Fruit fly (Drosophila melanogaster): ENCODE measurements around the gene Nemp.

The Nemp gene

dm6 chrX:16688106-16688459, 33.3 kb upstream of the Nemp start (continued):
- peak; percentile 74 for TF ChIP-seq pros (GFP tag; optimal IDR thresholded peaks at IDR 0.05)
- TF ChIP-seq br (optimal IDR thresholded peaks at IDR 0.05) = no peak

DNA sequence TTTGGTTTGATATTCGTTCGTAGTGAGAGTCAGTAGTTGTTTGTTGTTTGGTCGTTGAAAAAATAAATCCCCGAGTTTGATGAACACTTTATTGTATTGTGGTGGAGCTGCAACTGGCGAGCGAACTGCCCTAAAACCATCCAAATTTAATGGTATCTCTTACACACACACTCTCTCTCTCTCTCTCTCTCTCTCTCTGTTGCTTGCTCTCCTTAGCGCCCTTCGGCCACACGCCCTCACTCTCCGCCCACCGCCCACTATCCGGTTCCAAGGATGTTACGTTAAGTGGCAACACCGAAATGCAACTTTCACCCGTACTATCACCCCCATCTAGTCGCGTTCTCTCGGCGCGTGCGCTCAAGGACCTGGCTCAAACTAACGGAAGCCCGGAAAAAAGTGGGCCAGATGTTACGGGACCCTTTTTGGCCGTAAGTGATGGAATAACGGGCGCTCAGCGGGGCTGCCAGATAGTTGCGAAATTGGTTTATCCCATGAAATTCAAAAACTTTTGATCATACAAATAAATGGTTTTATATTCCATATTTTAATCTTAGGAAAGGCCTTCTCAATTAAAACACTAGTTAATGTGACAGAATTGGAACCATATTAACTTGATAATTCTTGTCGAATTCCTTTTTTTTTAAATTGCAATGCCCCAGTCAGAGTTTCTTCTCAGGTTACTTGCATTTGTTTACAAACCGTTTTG, 32.7 kb upstream of the Nemp start:
- no peak for TF ChIP-seq CG3281 (GFP tag; optimal IDR thresholded peaks at IDR 0.05)
- TF ChIP-seq nmo (GFP tag; optimal IDR thresholded peaks at IDR 0.05) = peak; percentile 24
- TF ChIP-seq phol (tag; optimal IDR thresholded peaks at IDR 0.05) = peak; percentile 20
- no peak for TF ChIP-seq CG17829 (tag; optimal IDR thresholded peaks at IDR 0.05)
- no peak for TF ChIP-seq Antp (GFP tag; optimal IDR thresholded peaks at IDR 0.05)
- TF ChIP-seq CG11085 (GFP tag; IDR thresholded peaks at IDR 0.05) = no peak
- TF ChIP-seq CG10431 (GFP tag; optimal IDR thresholded peaks at IDR 0.05) = no peak
- no peak for TF ChIP-seq Awh (GFP tag; IDR thresholded peaks at IDR 0.05)
- no peak for TF ChIP-seq Atf6 (GFP tag; IDR thresholded peaks at IDR 0.05)
- peak; percentile 38 for TF ChIP-seq CG18599 (GFP tag; optimal IDR thresholded peaks at IDR 0.05)
- no peak for TF ChIP-seq CG31365 (tag; optimal IDR thresholded peaks at IDR 0.05)
- TF ChIP-seq CG2120 (GFP tag; optimal IDR thresholded peaks at IDR 0.05) = peak; percentile 17
- no peak for TF ChIP-seq HLH4C (GFP tag; IDR thresholded peaks at IDR 0.05; ENCODE audit: partially characterized antibody)
- TF ChIP-seq CG6689 (GFP tag; IDR thresholded peaks at IDR 0.05) = 0 out of 2 replicates have a peak, but pooled peaks have one; percentile 8
- TF ChIP-seq lilli (GFP tag; optimal IDR thresholded peaks at IDR 0.05) = no peak
- TF ChIP-seq cad (GFP tag; optimal IDR thresholded peaks at IDR 0.05) = no peak
- 0 out of 4 replicates have a peak, but pooled peaks have one; percentile 25 for TF ChIP-seq chinmo (GFP tag; IDR thresholded peaks at IDR 0.05; ENCODE audit: partially characterized antibody)
- TF ChIP-seq Hmx (GFP tag; optimal IDR thresholded peaks at IDR 0.05) = no peak
- no peak for TF ChIP-seq oc (tag; optimal IDR thresholded peaks at IDR 0.05)
- peak; percentile 36 for TF ChIP-seq Med (GFP tag)
- no peak for TF ChIP-seq CG6791 (GFP tag; IDR thresholded peaks at IDR 0.05; ENCODE audit: partially characterized antibody)
- TF ChIP-seq vvl (GFP tag; IDR thresholded peaks at IDR 0.05) = no peak
- peak; percentile 76 for TF ChIP-seq Ets65A (GFP tag)
- no peak for TF ChIP-seq CG2875 (GFP tag; optimal IDR thresholded peaks at IDR 0.05)
- peak; percentile 16 for TF ChIP-seq CG30403 (GFP tag; optimal IDR thresholded peaks at IDR 0.05)
- no peak for TF ChIP-seq CG10274 (GFP tag; optimal IDR thresholded peaks at IDR 0.05)
- peak; percentile 13 for TF ChIP-seq gfzf (GFP tag; optimal IDR thresholded peaks at IDR 0.05)
- 0 out of 3 replicates have a peak, but pooled peaks have one; percentile 24 for TF ChIP-seq row (GFP tag; IDR thresholded peaks at IDR 0.05)
- TF ChIP-seq Meics (GFP tag; optimal IDR thresholded peaks at IDR 0.05) = peak; percentile 1
- no peak for TF ChIP-seq gro (GFP tag; optimal IDR thresholded peaks at IDR 0.05)
- TF ChIP-seq pfk (GFP tag; optimal IDR thresholded peaks at IDR 0.05) = no peak
- no peak for TF ChIP-seq trem (tag; optimal IDR thresholded peaks at IDR 0.05)
- no peak for TF ChIP-seq tup (GFP tag; optimal IDR thresholded peaks at IDR 0.05)
- TF ChIP-seq CG15514 (GFP tag; optimal IDR thresholded peaks at IDR 0.05) = peak; percentile 24
- no peak for TF ChIP-seq H2.0 (GFP tag; IDR thresholded peaks at IDR 0.05)
- TF ChIP-seq CG7745 (tag; optimal IDR thresholded peaks at IDR 0.05) = no peak
- TF ChIP-seq CG10565 (GFP tag; optimal IDR thresholded peaks at IDR 0.05) = no peak
- peak; percentile 56 to 79 for TF ChIP-seq Trl (optimal IDR thresholded peaks at IDR 0.05)
- no peak for TF ChIP-seq Trl (GFP tag; optimal IDR thresholded peaks at IDR 0.05)
- peak; percentile 2 for TF ChIP-seq CG12659 (GFP tag; optimal IDR thresholded peaks at IDR 0.05)
- no peak for TF ChIP-seq NfI (GFP tag; optimal IDR thresholded peaks at IDR 0.05)
- TF ChIP-seq CG7556 (GFP tag; optimal IDR thresholded peaks at IDR 0.05) = peak; percentile 3
- no peak for TF ChIP-seq ranshi (GFP tag; IDR thresholded peaks at IDR 0.05)
- no peak for TF ChIP-seq yki (optimal IDR thresholded peaks at IDR 0.05)
- no peak for TF ChIP-seq Usf (GFP tag; optimal IDR thresholded peaks at IDR 0.05)
- TF ChIP-seq CG17361 (GFP tag; IDR thresholded peaks at IDR 0.05) = 0 out of 3 replicates have a peak, but pooled peaks have one; percentile 29
- no peak for TF ChIP-seq CG8281 (tag; optimal IDR thresholded peaks at IDR 0.05)

Data from whole organism, embryonic.